Fruit fly (Drosophila melanogaster) whole organism, prepupa: Measurements from ENCODE around the gene Lsp1alpha.
A peak's percentile ranks its signal among the peaks of the same experiment; 100 is the strongest.

ENCODE experiments used
- CG10631 ChIP-seq: fragments of 200-800 bp; sonication (Bioruptor generic); optimal IDR thresholded peaks from 2 replicates; lab custom pipeline; 2016; ENCODE audit warnings: missing biosample characterization, missing genetic modification characterization
- CG1621 ChIP-seq: fragments of 200-800 bp; sonication (Bioruptor generic); optimal IDR thresholded peaks from 3 replicates; lab custom pipeline; 2018; ENCODE audit warnings: missing biosample characterization, mild to moderate bottlenecking, missing genetic modification characterization
- CG4318 ChIP-seq: fragments of 200-800 bp; sonication (Bioruptor generic); optimal IDR thresholded peaks from 3 replicates; lab custom pipeline; 2017; ENCODE audit warnings: missing biosample characterization, mild to moderate bottlenecking, missing genetic modification characterization
- CG6792 ChIP-seq: fragments of 200-800 bp; sonication (Bioruptor generic); optimal IDR thresholded peaks from 3 replicates; lab custom pipeline; 2016; ENCODE audit warnings: missing biosample characterization, missing genetic modification characterization
- CG8119 ChIP-seq: fragments of 200-800 bp; sonication (Bioruptor generic); IDR thresholded peaks from 3 replicates; pipeline ENCODE4 v1.3.6; 2022; ENCODE audit warnings: missing biosample characterization, missing genetic modification characterization
- Gug ChIP-seq: fragments of 200-800 bp; sonication (Bioruptor generic); IDR thresholded peaks from 2 replicates; pipeline ENCODE4 v1.3.6; 2022; ENCODE audit warnings: missing biosample characterization, missing genetic modification characterization
- Met ChIP-seq: fragments of 200-800 bp; sonication (Bioruptor generic); optimal IDR thresholded peaks from 3 replicates; lab custom pipeline; 2016; ENCODE audit warnings: missing biosample characterization, missing genetic modification characterization
- OdsH ChIP-seq: fragments of 200-800 bp; sonication (Bioruptor generic); optimal IDR thresholded peaks from 3 replicates; lab custom pipeline; 2016; ENCODE audit warnings: missing biosample characterization, missing genetic modification characterization
- acj6 ChIP-seq: fragments of 200-800 bp; sonication (Bioruptor generic); optimal IDR thresholded peaks from 3 replicates; lab custom pipeline; 2016; ENCODE audit warnings: missing biosample characterization, missing genetic modification characterization
- cyc ChIP-seq: fragments of 200-800 bp; sonication (Bioruptor generic); optimal IDR thresholded peaks from 3 replicates; lab custom pipeline; 2016; ENCODE audit warnings: missing biosample characterization, missing genetic modification characterization
- esn ChIP-seq: fragments of 200-800 bp; sonication (Bioruptor generic); optimal IDR thresholded peaks from 2 replicates; lab custom pipeline; 2016; ENCODE audit warnings: missing biosample characterization, mild to moderate bottlenecking, missing genetic modification characterization, moderate library complexity
- fd59A ChIP-seq: fragments of 200-800 bp; sonication (Bioruptor generic); optimal IDR thresholded peaks from 2 replicates; lab custom pipeline; 2017; ENCODE audit warnings: missing biosample characterization, mild to moderate bottlenecking, missing genetic modification characterization, missing genetic modification reagents
- spab ChIP-seq: fragments of 200-800 bp; sonication (Bioruptor generic); optimal IDR thresholded peaks from 2 replicates; lab custom pipeline; 2017; ENCODE audit warnings: missing biosample characterization, mild to moderate bottlenecking, missing genetic modification characterization, missing genetic modification reagents

- TF ChIP-seq CG1621 (no peak), OdsH (peak; percentile 16), CG10631 (peak; percentile 14), spab (GFP tag; lab: Kevin White, UChicago) (no peak), CG8119 (peak; percentile 59; the same call in 2 of the 3 replicates), Met (GFP tag; lab: Kevin White, UChicago) (peak; percentile 13), esn (no peak), acj6 (GFP tag; lab: Kevin White, UChicago) (peak; percentile 19), CG4318 (no peak), fd59A (GFP tag; lab: Kevin White, UChicago) (no peak), Gug (GFP tag; lab: Robert Waterston, UW) (no peak), cyc (GFP tag; lab: Kevin White, UChicago) (no peak), CG6792 (GFP tag; lab: Kevin White, UChicago) (no peak)
These were observed 35.7 kb upstream of the Lsp1alpha start, which contains the start of gene CG15927 for dm6 chrX:12454358-12454757.
